Fruit fly (Drosophila melanogaster): ENCODE data around the gene CG12531.

dm6 chrX:19675662-19676061, 43.1 kb upstream of the CG12531 start, which contains the start of gene et:
- no peak for TF ChIP-seq psq (optimal IDR thresholded peaks at IDR 0.05)
- TF ChIP-seq Sin3A (optimal IDR thresholded peaks at IDR 0.05), result no peak
- no peak for TF ChIP-seq ttk (optimal IDR thresholded peaks at IDR 0.05)
- TF ChIP-seq h (optimal IDR thresholded peaks at IDR 0.05), result no peak
- TF ChIP-seq insv (optimal IDR thresholded peaks at IDR 0.05), result no peak

Measured in Kc167 (cell line).